Worm (Caenorhabditis elegans): ENCODE measurements around the gene ceh-16.

The ceh-16 gene

DNA sequence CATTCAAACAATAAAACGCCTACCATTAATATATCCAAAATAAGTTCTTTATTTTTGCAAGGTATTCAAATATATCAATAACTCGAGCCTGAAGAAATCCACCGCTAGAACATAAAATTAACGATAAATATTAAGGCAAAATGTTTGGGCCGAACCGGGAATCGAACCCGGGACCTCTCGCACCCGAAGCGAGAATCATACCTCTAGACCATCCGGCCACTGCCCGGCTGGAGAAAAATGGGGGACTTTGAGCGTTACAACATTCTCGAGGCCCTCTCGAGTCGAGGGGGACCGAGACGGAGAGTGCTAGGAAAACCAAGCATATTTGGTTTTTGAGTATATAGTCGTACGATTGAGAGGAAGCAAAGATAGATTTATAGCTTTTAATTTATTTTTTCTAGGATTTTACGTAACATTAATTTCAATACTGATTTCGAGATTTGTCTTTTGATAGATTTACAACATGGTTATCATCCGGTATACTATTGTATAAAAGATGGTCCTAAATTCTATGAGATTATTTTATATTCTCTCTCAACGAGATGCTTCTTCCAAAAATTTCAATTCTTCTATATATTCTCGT, 27.8 kb downstream of the ceh-16 start, which contains the start of gene flp-23:
Gene flp-23 (plus strand): TSS at position 533 of the 583 bp plus-strand sequence.
- TF ChIP-seq rnt-1 (tag; optimal IDR thresholded peaks at IDR 0.05) (peak; percentile 33), nhr-11 (tag; optimal IDR thresholded peaks at IDR 0.05) (no peak), Y22D7AL.16 (tag; optimal IDR thresholded peaks at IDR 0.05) (peak; percentile 27), ceh-48 (tag; optimal IDR thresholded peaks at IDR 0.05) (peak; percentile 60), pha-4 (tag; optimal IDR thresholded peaks at IDR 0.05) (no peak), ceh-22 (tag; optimal IDR thresholded peaks at IDR 0.05) (no peak), fkh-10 (GFP tag; optimal IDR thresholded peaks at IDR 0.05) (no peak), fkh-6 (tag; optimal IDR thresholded peaks at IDR 0.05) (peak; percentile 68), ceh-2 (tag; optimal IDR thresholded peaks at IDR 0.05) (peak; percentile 41), ceh-24 (tag; optimal IDR thresholded peaks at IDR 0.05) (peak; percentile 10), hlh-13 (GFP tag; optimal IDR thresholded peaks at IDR 0.05) (no peak), unc-3 (GFP tag; conservative IDR thresholded peaks at IDR 0.05) (peak; percentile 65; the same call in 1 of the 2 replicates), unc-3 (tag; optimal IDR thresholded peaks at IDR 0.05) (peak; percentile 23), hlh-6 (tag; optimal IDR thresholded peaks at IDR 0.05) (peak; percentile 60), pha-2 (tag; optimal IDR thresholded peaks at IDR 0.05) (peak; percentile 74), lin-11 (tag; optimal IDR thresholded peaks at IDR 0.05) (peak; percentile 66), nhr-232 (tag; optimal IDR thresholded peaks at IDR 0.05) (peak; percentile 69), eyg-1 (tag; optimal IDR thresholded peaks at IDR 0.05) (peak; percentile 54), nfya-1 (tag; optimal IDR thresholded peaks at IDR 0.05) (peak; percentile 55), ceh-19 (GFP tag; optimal IDR thresholded peaks at IDR 0.05) (peak; percentile 64), K02D7.2 (tag; optimal IDR thresholded peaks at IDR 0.05) (peak; percentile 42), odd-2 (tag; optimal IDR thresholded peaks at IDR 0.05) (no peak), mec-3 (tag; optimal IDR thresholded peaks at IDR 0.05; ENCODE audit: borderline replicate concordance) (no peak), pros-1 (tag; optimal IDR thresholded peaks at IDR 0.05) (no peak), tbx-2 (tag; optimal IDR thresholded peaks at IDR 0.05) (peak; percentile 70), dmd-4 (tag; optimal IDR thresholded peaks at IDR 0.05; ENCODE audit: borderline replicate concordance) (peak; percentile 54), hlh-30 (tag; optimal IDR thresholded peaks at IDR 0.05; ENCODE audit: insufficient read depth) (no peak), ztf-16 (tag; optimal IDR thresholded peaks at IDR 0.05) (peak; percentile 53), pat-9 (tag; optimal IDR thresholded peaks at IDR 0.05) (peak; percentile 44), pqm-1 (tag; optimal IDR thresholded peaks at IDR 0.05) (peak; percentile 17), C08G9.2 (tag; optimal IDR thresholded peaks at IDR 0.05) (peak; percentile 39), tbx-7 (tag; optimal IDR thresholded peaks at IDR 0.05) (peak; percentile 16), ceh-45 (GFP tag; IDR thresholded peaks at IDR 0.05) (no peak), K09A11.1 (tag; optimal IDR thresholded peaks at IDR 0.05; ENCODE audit: insufficient read depth) (peak; percentile 56), ceh-18 (tag; optimal IDR thresholded peaks at IDR 0.05) (peak; percentile 39), unc-55 (GFP tag; optimal IDR thresholded peaks at IDR 0.05) (no peak), ahr-1 (tag; optimal IDR thresholded peaks at IDR 0.05) (no peak), ceh-34 (tag; optimal IDR thresholded peaks at IDR 0.05) (peak; percentile 65), elt-4 (tag; optimal IDR thresholded peaks at IDR 0.05) (no peak), hlh-8 (tag; optimal IDR thresholded peaks at IDR 0.05) (no peak), pag-3 (tag; optimal IDR thresholded peaks at IDR 0.05; ENCODE audit: borderline replicate concordance) (no peak), zip-5 (tag; optimal IDR thresholded peaks at IDR 0.05) (peak; percentile 53), sox-4 (tag; optimal IDR thresholded peaks at IDR 0.05) (peak; percentile 66), ama-1 (optimal IDR thresholded peaks at IDR 0.05) (no peak), syd-9 (tag; optimal IDR thresholded peaks at IDR 0.05) (peak; percentile 6), unc-42 (tag; optimal IDR thresholded peaks at IDR 0.05) (no peak), lim-6 (tag; optimal IDR thresholded peaks at IDR 0.05) (no peak), che-1 (tag; optimal IDR thresholded peaks at IDR 0.05) (peak; percentile 79), hlh-15 (tag; optimal IDR thresholded peaks at IDR 0.05) (peak; percentile 29), fax-1 (tag; optimal IDR thresholded peaks at IDR 0.05) (peak; percentile 60), F13H6.1 (tag; optimal IDR thresholded peaks at IDR 0.05) (no peak), ceh-30 (tag; optimal IDR thresholded peaks at IDR 0.05) (no peak), ets-4 (tag; optimal IDR thresholded peaks at IDR 0.05) (peak; percentile 6)
